Worm (Caenorhabditis elegans) whole organism, young adult: Measurements from ENCODE around the gene F54B11.9.

Experiments used
- bed-1 ChIP-seq: fragments of 200-800 bp; sonication (Bioruptor generic); IDR thresholded peaks from 2 replicates; pipeline ENCODE4 v1.3.6; 2022; ENCODE audit warnings: missing genetic modification reagents, missing genetic modification characterization, missing compliant biosample characterization
- dpl-1 ChIP-seq: fragments of 150-350 bp; optimal IDR thresholded peaks from 2 replicates; lab custom pipeline; 2014; ENCODE audit warnings: missing biosample characterization, missing genetic modification reagents, missing genetic modification characterization
- hlh-12 ChIP-seq: sonication (generic microtip); optimal IDR thresholded peaks from 2 replicates; lab custom pipeline; 2016; ENCODE audit warnings: missing genetic modification characterization, missing compliant biosample characterization
- hmg-20 ChIP-seq: fragments of 200-800 bp; sonication (Bioruptor generic); IDR thresholded peaks from 2 replicates; pipeline ENCODE4 v1.3.6; 2022; ENCODE audit warnings: missing genetic modification reagents, missing genetic modification characterization, missing compliant biosample characterization
- hrde-1 ChIP-seq: sonication (generic microtip); optimal IDR thresholded peaks from 2 replicates; lab custom pipeline; 2016; ENCODE audit warnings: missing genetic modification characterization, mild to moderate bottlenecking, missing compliant biosample characterization, moderate library complexity, missing genotype, missing genetic modification reagents, borderline replicate concordance
- nfya-1 ChIP-seq: sonication (generic microtip); optimal IDR thresholded peaks from 2 replicates; lab custom pipeline; 2017; ENCODE audit warnings: antibody characterized with exemption, missing compliant biosample characterization, missing genetic modification characterization, borderline replicate concordance; ENCODE audit not compliant: insufficient read depth
- rpc-1 ChIP-seq, 2 experiments: fragments of 150-350 bp in 1 of 2; sonication (generic microtip) in 1 of 2; optimal IDR thresholded peaks; 2 replicates each; lab custom pipeline; 2014 to 2018; ENCODE audit warnings: missing biosample characterization in 1 of 2, missing genetic modification characterization in 1 of 2, missing genetic modification reagents in 1 of 2, missing genotype in 1 of 2
- snpc-4 ChIP-seq, 5 experiments: fragments of 150-350 bp in 1 of 5; sonication (generic microtip) in 4 of 5; optimal IDR thresholded peaks; 2 replicates each; lab custom pipeline; 2014 to 2018; ENCODE audit warnings: missing genetic modification characterization in 5 of 5, missing biosample characterization in 3 of 5, antibody characterized with exemption in 2 of 5, mild to moderate bottlenecking in 2 of 5, missing compliant biosample characterization in 2 of 5, missing genotype in 2 of 5, moderate library complexity in 2 of 5, missing genetic modification reagents in 1 of 5
- unc-130 ChIP-seq: sonication (generic microtip); optimal IDR thresholded peaks from 2 replicates; lab custom pipeline; 2016; ENCODE audit warnings: missing genetic modification reagents, missing genetic modification characterization, missing compliant biosample characterization
- unc-62 ChIP-seq: fragments of 150-350 bp; optimal IDR thresholded peaks from 2 replicates; lab custom pipeline; 2014; ENCODE audit warnings: missing biosample characterization, missing genetic modification reagents, missing genetic modification characterization
- zfh-2 ChIP-seq: fragments of 200-800 bp; sonication (Bioruptor generic); conservative IDR thresholded peaks from 2 replicates; pipeline ENCODE4 v1.3.6; 2022; ENCODE audit warnings: missing genetic modification reagents, missing genetic modification characterization, missing compliant biosample characterization
- ztf-22 ChIP-seq: fragments of 200-800 bp; sonication (Bioruptor generic); optimal IDR thresholded peaks from 2 replicates; lab custom pipeline; 2018; ENCODE audit warnings: mild to moderate bottlenecking, missing genetic modification characterization, moderate library complexity, missing compliant biosample characterization

ce11 chrX:13603826-13604225, 1.5 kb upstream of the F54B11.9 start, which contains the start of gene F54B11.8:
- TF ChIP-seq bed-1 (GFP tag; lab: Robert Waterston, UW) (no peak), hmg-20 (GFP tag; lab: Robert Waterston, UW) (no peak), hlh-12 (tag; lab: Kevin White, UChicago) (no peak), snpc-4 (GFP tag; optimal IDR thresholded peaks at IDR 0.05; lab: Kevin White, UChicago) (no peak), snpc-4 (tag; optimal IDR thresholded peaks at IDR 0.05; lab: Kevin White, UChicago) (no peak), hrde-1 (no peak), rpc-1 (optimal IDR thresholded peaks at IDR 0.05; lab: Kevin White, UChicago) (no peak), rpc-1 (tag; optimal IDR thresholded peaks at IDR 0.05; lab: Kevin White, UChicago) (no peak), nfya-1 (tag; lab: Kevin White, UChicago) (no peak), dpl-1 (no peak), ztf-22 (GFP tag; lab: Kevin White, UChicago) (no peak), unc-130 (GFP tag; lab: Kevin White, UChicago) (no peak), unc-62 (GFP tag; lab: Kevin White, UChicago) (no peak), zfh-2 (no peak)
